Worm (Caenorhabditis elegans) whole organism, mixed stage, embryonic: Measurements from ENCODE around the gene Y62H9A.16.

Experiments
- cnd-1 ChIP-seq: fragments of 200-800 bp; sonication (Bioruptor generic); optimal IDR thresholded peaks from 2 replicates; lab custom pipeline; 2018; ENCODE audit warnings: mild to moderate bottlenecking, missing genetic modification characterization, missing compliant biosample characterization
- drap-1 ChIP-seq: fragments of 200-800 bp; sonication (Bioruptor generic); optimal IDR thresholded peaks from 3 replicates; lab custom pipeline; 2018; ENCODE audit warnings: mild to moderate bottlenecking, missing genetic modification characterization, missing compliant biosample characterization
- elt-1 ChIP-seq: sonication (generic microtip); optimal IDR thresholded peaks from 2 replicates; lab custom pipeline; 2017; ENCODE audit warnings: missing genetic modification characterization, mild to moderate bottlenecking, missing compliant biosample characterization, antibody characterized with exemption, moderate library complexity, borderline replicate concordance; ENCODE audit not compliant: insufficient read depth
- elt-3 ChIP-seq: fragments of 150-350 bp; optimal IDR thresholded peaks from 2 replicates; lab custom pipeline; 2014; ENCODE audit warnings: missing biosample characterization, missing genetic modification characterization
- flh-1 ChIP-seq: fragments of 200-800 bp; sonication (Bioruptor generic); optimal IDR thresholded peaks from 2 replicates; lab custom pipeline; 2018; ENCODE audit warnings: mild to moderate bottlenecking, missing genetic modification characterization, moderate library complexity, missing compliant biosample characterization
- hlh-1 ChIP-seq: fragments of 150-350 bp; optimal IDR thresholded peaks from 2 replicates; lab custom pipeline; 2014; ENCODE audit warnings: missing biosample characterization, missing genetic modification reagents, missing genetic modification characterization
- lin-32 ChIP-seq: fragments of 200-800 bp; sonication (Bioruptor generic); optimal IDR thresholded peaks from 2 replicates; lab custom pipeline; 2018; ENCODE audit warnings: mild to moderate bottlenecking, missing genetic modification characterization, missing compliant biosample characterization
- lsy-2 ChIP-seq: fragments of 150-350 bp; optimal IDR thresholded peaks from 2 replicates; lab custom pipeline; 2014; ENCODE audit warnings: missing biosample characterization, missing genetic modification characterization
- mab-5 ChIP-seq: fragments of 150-350 bp; optimal IDR thresholded peaks from 2 replicates; lab custom pipeline; 2014; ENCODE audit warnings: missing biosample characterization, missing genetic modification characterization
- mep-1 ChIP-seq: fragments of 150-350 bp; optimal IDR thresholded peaks from 2 replicates; lab custom pipeline; 2017; ENCODE audit warnings: missing biosample characterization, missing genetic modification reagents, missing genetic modification characterization, inconsistent platforms
- nhr-12 ChIP-seq: fragments of 150-350 bp; optimal IDR thresholded peaks from 2 replicates; lab custom pipeline; 2014; ENCODE audit warnings: missing biosample characterization, missing genetic modification characterization
- nhr-237 ChIP-seq: fragments of 150-350 bp; optimal IDR thresholded peaks from 2 replicates; lab custom pipeline; 2014; ENCODE audit warnings: missing biosample characterization, missing genetic modification characterization
- nhr-28 ChIP-seq: fragments of 150-350 bp; optimal IDR thresholded peaks from 2 replicates; lab custom pipeline; 2014; ENCODE audit warnings: missing biosample characterization, missing genetic modification characterization
- nhr-76 ChIP-seq: sonication (generic microtip); optimal IDR thresholded peaks from 2 replicates; lab custom pipeline; 2017; ENCODE audit warnings: missing biosample characterization, missing genetic modification characterization
- pha-4 ChIP-seq: fragments of 150-350 bp; optimal IDR thresholded peaks from 2 replicates; lab custom pipeline; 2018; ENCODE audit warnings: missing biosample characterization, missing genetic modification reagents, missing genetic modification characterization
- sem-2 ChIP-seq: fragments of 200-800 bp; sonication (Bioruptor generic); optimal IDR thresholded peaks from 2 replicates; lab custom pipeline; 2018; ENCODE audit warnings: mild to moderate bottlenecking, missing genetic modification characterization, missing compliant biosample characterization
- tbx-8 ChIP-seq: fragments of 200-800 bp; sonication (Bioruptor generic); optimal IDR thresholded peaks from 2 replicates; lab custom pipeline; 2018; ENCODE audit warnings: mild to moderate bottlenecking, missing genetic modification characterization, moderate library complexity, missing compliant biosample characterization
- unc-120 ChIP-seq: sonication (generic microtip); optimal IDR thresholded peaks from 2 replicates; lab custom pipeline; 2017; ENCODE audit warnings: missing genetic modification characterization, missing compliant biosample characterization; ENCODE audit not compliant: poor library complexity, severe bottlenecking
- unc-62 ChIP-seq: fragments of 150-350 bp; optimal IDR thresholded peaks from 2 replicates; lab custom pipeline; 2014; ENCODE audit warnings: missing biosample characterization, missing genetic modification reagents, missing genetic modification characterization
- zip-8 ChIP-seq: fragments of 150-350 bp; optimal IDR thresholded peaks from 2 replicates; lab custom pipeline; 2014; ENCODE audit warnings: missing biosample characterization, missing genetic modification characterization
- ztf-11 ChIP-seq: fragments of 150-350 bp; optimal IDR thresholded peaks from 2 replicates; lab custom pipeline; 2014; ENCODE audit warnings: missing biosample characterization, missing genetic modification characterization

The Y62H9A.16 gene

DNA sequence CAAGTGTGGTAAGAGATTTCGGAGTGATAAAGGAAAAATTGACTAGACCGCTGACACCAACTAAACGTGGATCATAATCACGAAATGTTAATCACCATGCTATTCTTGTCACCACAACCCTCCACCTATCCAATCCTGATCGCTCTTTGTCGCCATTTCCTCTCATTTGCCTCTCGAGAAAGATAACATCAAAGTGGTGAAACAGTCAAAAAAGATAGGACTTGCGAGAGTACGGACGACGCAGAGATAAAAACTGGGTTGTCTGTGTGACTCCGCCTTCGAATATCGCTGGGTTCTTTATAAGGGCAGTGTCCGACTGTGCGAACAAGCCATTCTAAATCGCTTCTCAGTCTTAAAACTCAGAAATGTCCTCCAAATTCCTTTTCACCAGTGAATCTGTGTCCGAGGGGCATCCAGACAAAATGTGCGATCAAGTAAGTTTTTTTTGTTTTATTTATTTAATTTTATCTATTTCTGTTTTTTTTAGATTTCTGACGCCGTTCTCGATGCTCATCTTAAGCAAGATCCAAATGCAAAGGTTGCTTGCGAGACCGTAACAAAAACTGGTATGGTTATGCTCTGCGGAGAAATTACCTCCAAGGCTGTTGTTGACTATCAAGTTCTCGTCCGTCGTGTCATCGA is 47.7 kb downstream of the Y62H9A.16 start, which contains the start of gene sams-1:
TSS of gene sams-1 (plus strand) at position 300 of the 642 bp plus-strand sequence.
- TF ChIP-seq nhr-12 (tag; lab: Kevin White, UChicago) (no peak), elt-1 (tag; lab: Kevin White, UChicago) (peak; percentile 75)

DNA sequence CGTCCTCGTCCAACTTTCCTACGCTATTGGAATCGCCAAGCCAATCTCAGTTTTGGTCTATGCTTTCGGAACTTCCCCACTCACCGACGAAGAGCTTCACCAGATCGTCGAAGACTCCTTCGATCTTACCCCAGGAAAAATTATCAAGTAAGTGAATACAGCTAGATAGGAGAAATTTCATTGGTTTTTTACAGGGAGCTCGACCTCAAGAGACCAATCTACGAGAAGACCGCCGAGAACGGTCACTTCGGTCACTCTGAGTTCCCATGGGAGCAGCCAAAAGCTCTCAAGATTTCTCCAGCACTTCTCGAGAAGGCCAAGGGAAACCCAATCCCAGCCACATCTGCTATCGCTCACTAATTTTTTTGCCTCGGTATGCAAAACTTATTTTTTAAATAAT is 48.9 kb downstream of the Y62H9A.16 start:
- no peak for TF ChIP-seq mab-5 (tag; lab: Kevin White, UChicago)
- no peak for TF ChIP-seq tbx-8 (GFP tag; lab: Kevin White, UChicago)
- TF ChIP-seq elt-3 (tag; lab: Kevin White, UChicago), result no peak
- TF ChIP-seq nhr-12 (tag; lab: Kevin White, UChicago), result no peak
- no peak for TF ChIP-seq ztf-11
- TF ChIP-seq lsy-2 (tag; lab: Kevin White, UChicago), result no peak
- TF ChIP-seq nhr-28 (tag; lab: Kevin White, UChicago), result no peak
- TF ChIP-seq cnd-1, result no peak
- TF ChIP-seq nhr-76, result no peak

DNA sequence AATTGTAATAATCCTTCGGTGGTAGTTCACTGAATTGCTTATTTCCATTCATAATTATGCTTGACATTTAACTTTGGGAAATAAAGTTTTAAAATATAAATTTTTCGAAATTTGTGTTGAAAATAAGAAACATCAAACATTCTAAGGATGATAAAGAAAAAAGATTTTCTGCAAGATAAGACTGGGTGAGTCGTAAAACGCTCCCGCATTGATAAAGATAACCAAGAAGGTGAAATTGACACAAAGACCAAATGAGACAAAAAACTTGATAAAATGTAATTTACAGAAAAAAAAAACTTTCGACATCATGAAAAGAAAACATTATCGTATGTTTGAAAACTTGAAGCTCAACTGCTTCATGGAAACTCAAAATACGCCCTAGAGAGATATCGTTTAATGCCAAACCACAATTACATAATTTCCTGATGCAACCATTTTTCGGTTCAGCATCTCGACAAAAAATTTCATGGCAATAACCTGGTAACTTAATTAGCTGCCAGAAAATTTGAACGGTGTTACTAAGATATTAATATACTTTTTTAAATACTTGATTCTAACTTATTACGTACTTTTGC is 50.0 kb downstream of the Y62H9A.16 start:
- TF ChIP-seq nhr-237 (no peak), unc-62 (GFP tag; lab: Kevin White, UChicago) (no peak), nhr-28 (tag; lab: Kevin White, UChicago) (no peak), hlh-1 (tag; lab: Kevin White, UChicago) (no peak), elt-3 (tag; lab: Kevin White, UChicago) (no peak), drap-1 (no peak), sem-2 (GFP tag; lab: Kevin White, UChicago) (no peak)

DNA sequence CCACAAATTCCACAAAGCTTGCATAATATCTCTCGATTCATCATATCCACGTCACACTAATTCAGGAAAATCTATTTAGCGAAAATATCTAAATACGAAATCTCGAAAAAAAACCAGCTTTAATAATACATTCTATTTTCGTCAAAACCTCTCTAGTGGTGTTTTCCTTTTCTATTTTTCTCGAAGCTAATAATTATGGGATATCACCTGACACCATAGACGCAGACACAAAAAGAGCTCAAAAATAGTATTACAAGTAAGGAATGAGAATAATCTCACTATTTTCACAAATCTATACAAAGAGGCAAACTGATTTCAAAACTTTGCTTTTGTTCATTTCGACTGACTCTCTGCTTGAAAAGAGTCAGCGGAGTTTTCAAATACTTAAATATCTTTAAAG is 51.0 kb downstream of the Y62H9A.16 start:
- TF ChIP-seq zip-8 (tag; lab: Kevin White, UChicago), result no peak
- no peak for TF ChIP-seq unc-120 (tag; lab: Kevin White, UChicago)
- TF ChIP-seq hlh-1 (tag; lab: Kevin White, UChicago), result no peak
- no peak for TF ChIP-seq mep-1 (tag; lab: Kevin White, UChicago)
- TF ChIP-seq, all 35 proteins: peak for 0

DNA sequence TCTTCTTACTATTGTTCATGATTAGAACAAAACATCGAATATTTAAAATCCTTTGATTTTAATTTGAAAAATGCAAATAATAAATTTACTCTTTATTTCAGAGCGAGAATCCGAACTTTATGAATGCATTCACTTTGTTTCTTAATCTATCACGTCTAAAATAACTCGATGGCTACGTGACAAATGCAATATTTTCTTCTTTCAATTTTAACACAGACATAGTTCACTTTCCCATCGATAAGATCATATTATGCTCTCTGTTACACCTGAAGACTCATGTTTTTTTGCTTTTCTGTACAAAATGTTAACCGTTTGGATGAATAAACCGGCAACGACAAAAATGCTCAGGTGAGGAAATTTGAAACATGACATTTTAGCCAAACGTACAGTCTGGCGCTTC is 51.5 kb downstream of the Y62H9A.16 start:
- TF ChIP-seq flh-1, result no peak
- TF ChIP-seq ztf-11, result no peak
- TF ChIP-seq unc-120 (tag; lab: Kevin White, UChicago), result no peak
- TF ChIP-seq lin-32 (GFP tag; lab: Kevin White, UChicago), result no peak
- no peak for TF ChIP-seq pha-4
- TF ChIP-seq sem-2 (GFP tag; lab: Kevin White, UChicago), result no peak
- no peak for TF ChIP-seq drap-1
- no peak for TF ChIP-seq elt-3 (tag; lab: Kevin White, UChicago)
- no peak for TF ChIP-seq mab-5 (tag; lab: Kevin White, UChicago)
- TF ChIP-seq mep-1 (tag; lab: Kevin White, UChicago), result no peak
- no peak for TF ChIP-seq nhr-237
- no peak for TF ChIP-seq nhr-76
- TF ChIP-seq lsy-2 (tag; lab: Kevin White, UChicago), result no peak
